Worm (Caenorhabditis elegans): Measurements from ENCODE around the gene R144.12.

ce11 chrIII:5012460-5012859 lies 5.7 kb upstream of the R144.12 start:
- TF ChIP-seq pha-4 (tag; optimal IDR thresholded peaks at IDR 0.05) (no peak), ceh-28 (tag; optimal IDR thresholded peaks at IDR 0.05) (no peak), ceh-82 (tag; optimal IDR thresholded peaks at IDR 0.05) (no peak), unc-62 (GFP tag; optimal IDR thresholded peaks at IDR 0.05) (no peak), fos-1 (tag; optimal IDR thresholded peaks at IDR 0.05) (no peak), egl-5 (tag; optimal IDR thresholded peaks at IDR 0.05) (no peak), tbx-2 (tag; optimal IDR thresholded peaks at IDR 0.05) (no peak), jun-1 (tag; optimal IDR thresholded peaks at IDR 0.05) (no peak), elt-2 (tag; optimal IDR thresholded peaks at IDR 0.05) (no peak), ceh-16 (tag; optimal IDR thresholded peaks at IDR 0.05) (no peak)

Measured in whole organism, L3 larva.